Worm (Caenorhabditis elegans): ENCODE measurements around the gene F43C11.10.

Gene F43C11.10

ce11 chrII:2352546-2352945 lies at the start of gene F43C11.10:
TSS of gene F43C11.10 (minus strand) at chrII:2352646.
- TF ChIP-seq unc-62 (GFP tag; optimal IDR thresholded peaks at IDR 0.05), result no peak

DNA sequence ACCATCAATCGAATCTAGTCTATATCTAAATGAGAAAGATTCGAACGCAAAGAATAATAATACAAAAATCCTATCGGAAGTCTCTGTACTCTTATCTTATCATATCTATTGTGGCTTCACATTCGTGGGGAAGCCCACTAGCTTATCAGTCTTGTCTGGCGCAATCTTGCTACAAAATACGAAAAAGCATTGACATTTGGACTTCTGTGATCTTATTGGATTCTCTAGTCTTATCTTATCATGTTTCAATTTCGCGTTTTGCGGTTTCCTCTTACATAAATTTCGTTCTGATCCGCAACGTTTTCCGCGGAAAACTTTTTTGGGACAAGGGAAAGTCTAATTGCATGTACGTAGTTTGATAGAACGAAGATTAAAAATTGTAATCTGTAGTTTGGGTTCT lies 47.4 kb upstream of the F43C11.10 start:
- TF ChIP-seq unc-62 (GFP tag; optimal IDR thresholded peaks at IDR 0.05), result no peak

DNA sequence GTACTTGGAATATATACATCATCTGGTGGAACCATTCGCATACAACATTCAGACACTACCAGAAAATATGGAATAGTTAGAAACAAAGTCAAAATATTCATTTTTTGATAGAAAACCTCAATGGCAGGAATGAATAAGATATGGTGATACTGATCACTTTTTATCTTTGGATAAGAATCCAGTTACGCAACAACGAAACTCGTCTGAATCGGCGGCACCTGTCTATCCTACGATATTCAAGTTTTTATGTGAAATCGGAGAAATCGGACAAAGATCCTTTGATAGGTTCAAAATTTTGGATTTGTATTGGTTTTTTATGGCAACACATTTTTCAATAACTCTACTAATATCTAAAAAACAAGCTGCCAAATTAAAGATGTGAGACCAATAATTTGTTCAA lies 46.4 kb upstream of the F43C11.10 start, which contains the start of gene F16G10.14:
F16G10.14 (minus strand) TSS at position 101 of the 400 bp plus-strand sequence.
- no peak for TF ChIP-seq unc-62 (GFP tag; optimal IDR thresholded peaks at IDR 0.05)

DNA sequence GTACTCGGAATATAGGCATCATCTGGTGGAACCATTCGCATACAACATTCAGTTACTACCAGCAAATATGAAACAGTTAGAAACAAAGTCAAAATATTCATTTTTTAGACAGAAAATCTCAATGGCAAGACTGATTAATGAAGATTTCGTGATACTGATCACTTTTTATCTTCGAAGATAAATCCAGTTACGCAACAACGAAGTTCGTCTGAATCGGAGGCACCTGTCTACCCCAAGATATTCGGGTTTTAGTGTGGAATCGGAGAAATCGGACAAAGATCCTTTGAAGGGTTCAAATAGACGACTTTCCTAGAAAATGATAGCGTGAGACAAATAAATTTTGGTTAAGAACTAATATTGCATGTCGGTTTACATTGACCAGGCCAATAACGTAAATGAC lies 43.4 kb upstream of the F43C11.10 start, which contains the start of gene F16G10.13:
F16G10.13 (minus strand) TSS at position 101 of the 400 bp plus-strand sequence.
- no peak for TF ChIP-seq unc-62 (GFP tag; optimal IDR thresholded peaks at IDR 0.05)

ce11 chrII:2393821-2394220 lies 41.4 kb upstream of the F43C11.10 start, which contains the start of gene F16G10.11:
TSS of gene F16G10.11 (minus strand) at chrII:2393921.
- no peak for TF ChIP-seq unc-62 (GFP tag; optimal IDR thresholded peaks at IDR 0.05)

- TF ChIP-seq unc-62 (GFP tag; optimal IDR thresholded peaks at IDR 0.05), result no peak
These were observed 38.4 kb upstream of the F43C11.10 start, which contains the start of gene F16G10.10 for ce11 chrII:2390884-2391283. TSS of gene F16G10.10 (minus strand) at chrII:2390984.

ce11 chrII:2385495-2385894 lies 33.0 kb upstream of the F43C11.10 start, which contains the start of gene F16G10.9:
TSS of gene F16G10.9 (minus strand) at chrII:2385595.
- TF ChIP-seq unc-62 (GFP tag; optimal IDR thresholded peaks at IDR 0.05), result no peak

- TF ChIP-seq unc-62 (GFP tag; optimal IDR thresholded peaks at IDR 0.05), result no peak
These were observed 30.9 kb upstream of the F43C11.10 start, which contains the start of gene F16G10.8 for ce11 chrII:2383334-2383733. TSS of gene F16G10.8 (minus strand) at chrII:2383434.

DNA sequence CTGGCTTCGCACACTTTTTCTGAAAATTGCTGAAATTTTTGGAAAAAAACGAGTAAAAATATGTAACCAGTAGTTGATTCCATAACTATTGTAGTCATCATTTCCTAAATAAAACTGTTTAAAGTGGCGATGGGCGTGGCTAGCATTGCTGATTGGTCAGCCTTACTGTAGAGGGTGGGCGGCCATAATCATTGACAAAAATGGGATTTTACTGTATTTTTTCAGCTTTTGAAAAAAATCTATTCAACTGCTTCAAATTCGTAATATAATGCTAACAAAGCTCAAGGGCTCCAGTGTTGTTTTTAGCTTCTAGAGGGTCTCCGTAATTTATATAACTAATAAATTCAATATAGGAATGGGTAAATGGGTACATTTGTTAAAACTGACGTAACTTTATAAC lies 27.7 kb upstream of the F43C11.10 start, which contains the start of gene F16G10.7:
F16G10.7 (minus strand) TSS at position 101 of the 400 bp plus-strand sequence.
- TF ChIP-seq unc-62 (GFP tag; optimal IDR thresholded peaks at IDR 0.05), result no peak

ce11 chrII:2379673-2380072 lies 27.2 kb upstream of the F43C11.10 start:
- no peak for TF ChIP-seq unc-62 (GFP tag; optimal IDR thresholded peaks at IDR 0.05)

- no peak for TF ChIP-seq unc-62 (GFP tag; optimal IDR thresholded peaks at IDR 0.05)
These were observed 26.1 kb upstream of the F43C11.10 start for ce11 chrII:2378465-2379009.

ce11 chrII:2377751-2378150 lies 25.3 kb upstream of the F43C11.10 start, which contains the start of gene F16G10.6:
TSS of gene F16G10.6 (minus strand) at chrII:2377851.
- no peak for TF ChIP-seq unc-62 (GFP tag; optimal IDR thresholded peaks at IDR 0.05)

DNA sequence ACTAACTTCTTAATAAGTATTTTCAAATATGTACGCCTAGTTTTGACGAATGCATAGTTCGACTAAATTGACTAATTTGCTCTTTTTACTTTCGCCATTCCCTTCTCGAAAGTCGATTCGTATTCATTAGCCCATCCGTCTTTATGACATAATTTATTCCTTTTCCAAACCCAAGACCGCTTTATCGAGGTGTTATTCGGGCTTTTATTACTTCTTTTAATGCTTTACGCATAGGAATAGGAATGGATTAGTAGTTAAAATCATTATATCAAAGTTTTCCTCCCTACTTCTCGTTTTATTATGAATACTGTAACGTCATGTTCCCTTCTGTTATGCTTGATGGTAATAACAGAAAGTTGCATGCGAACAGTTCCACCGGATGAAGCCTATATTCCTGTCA lies 22.5 kb upstream of the F43C11.10 start, which contains the start of gene F16G10.2:
F16G10.2 (plus strand) TSS at position 301 of the 400 bp plus-strand sequence.
- TF ChIP-seq unc-62 (GFP tag; optimal IDR thresholded peaks at IDR 0.05), result no peak

- no peak for TF ChIP-seq unc-62 (GFP tag; optimal IDR thresholded peaks at IDR 0.05)
These were observed 19.6 kb upstream of the F43C11.10 start, which contains the start of gene F16G10.3 for ce11 chrII:2372090-2372489. TSS of gene F16G10.3 (plus strand) at chrII:2372390.

DNA sequence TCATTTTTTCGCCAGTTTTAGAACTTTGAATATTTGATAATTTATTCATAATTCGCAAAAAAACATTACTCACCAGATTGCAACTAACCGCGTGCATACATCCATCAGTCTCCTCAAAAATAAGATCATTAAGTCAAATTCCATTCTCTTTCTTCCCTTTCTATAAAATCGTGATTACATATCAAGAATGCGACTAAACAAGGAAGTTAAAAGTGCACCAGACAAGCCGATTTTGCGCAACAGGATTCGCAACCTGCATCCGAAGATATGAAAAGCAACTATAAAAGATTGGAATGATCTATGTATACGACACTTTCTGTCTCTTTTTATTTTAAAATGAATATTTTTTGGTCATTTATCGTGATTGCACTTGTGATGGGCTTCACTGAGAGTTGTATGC lies 16.5 kb upstream of the F43C11.10 start, which contains the start of gene hpo-25:
hpo-25 (plus strand) TSS at position 301 of the 400 bp plus-strand sequence.
- no peak for TF ChIP-seq unc-62 (GFP tag; optimal IDR thresholded peaks at IDR 0.05)

DNA sequence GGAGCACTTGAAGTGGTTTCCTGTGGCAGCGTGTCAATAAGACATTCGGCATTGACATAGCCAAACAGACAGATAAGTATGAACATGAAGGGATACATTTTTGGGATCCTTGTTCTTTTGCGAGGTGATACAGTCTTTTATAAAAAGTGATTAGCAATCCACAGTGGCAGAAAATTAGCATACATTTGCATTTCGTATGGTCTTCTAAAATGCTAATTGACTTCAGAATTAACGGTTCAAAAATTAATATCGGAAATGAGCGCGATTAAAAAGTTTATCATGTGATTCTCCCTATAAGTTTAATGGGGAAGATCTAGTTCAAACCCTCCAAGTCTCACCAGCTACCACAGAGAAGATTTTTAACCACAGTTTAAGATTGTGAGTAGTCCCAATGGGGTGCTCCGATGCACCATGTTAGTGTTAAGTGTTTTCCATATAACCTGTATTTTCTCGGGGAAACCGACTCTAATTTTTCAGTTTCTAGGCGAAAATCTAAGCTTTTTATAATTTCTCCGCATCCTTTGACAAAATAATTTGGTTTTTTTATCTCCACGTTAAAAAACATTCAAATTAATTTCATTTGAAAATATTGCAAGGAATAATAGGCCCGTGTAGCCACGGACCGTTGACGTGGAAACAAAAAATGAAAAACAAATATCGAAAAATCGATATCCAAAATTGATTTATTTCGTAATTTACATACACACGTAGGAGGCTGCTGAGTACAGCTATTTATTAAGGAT lies 14.3 kb upstream of the F43C11.10 start, which contains the start of the genes F43C11.12 and F16G10.5:
F43C11.12 (minus strand) TSS at position 101 of the 743 bp plus-strand sequence.
F16G10.5 (plus strand) TSS at position 693 of the 743 bp plus-strand sequence.
- TF ChIP-seq unc-62 (GFP tag; optimal IDR thresholded peaks at IDR 0.05), result no peak
